Worm (Caenorhabditis elegans) whole organism, late embryonic: ENCODE data around the gene srh-229.
A peak's percentile ranks its signal among the peaks of the same experiment; 100 is the strongest.

Experiments used
- C38D4.7 ChIP-seq: fragments of 200-800 bp; sonication (Bioruptor generic); optimal IDR thresholded peaks from 2 replicates; lab custom pipeline; 2018; ENCODE audit warnings: mild to moderate bottlenecking, missing genetic modification characterization, moderate library complexity, missing compliant biosample characterization
- K02D7.2 ChIP-seq: sonication (generic microtip); optimal IDR thresholded peaks from 2 replicates; lab custom pipeline; 2017; ENCODE audit warnings: mild to moderate bottlenecking, missing genetic modification characterization, missing compliant biosample characterization
- K09A11.1 ChIP-seq: sonication (generic microtip); optimal IDR thresholded peaks from 2 replicates; lab custom pipeline; 2017; ENCODE audit warnings: antibody characterized with exemption, mild to moderate bottlenecking, missing genetic modification characterization, missing compliant biosample characterization; ENCODE audit not compliant: insufficient read depth
- Y22D7AL.16 ChIP-seq: sonication (generic microtip); optimal IDR thresholded peaks from 2 replicates; lab custom pipeline; 2016; ENCODE audit warnings: missing genetic modification characterization, missing compliant biosample characterization
- ahr-1 ChIP-seq: sonication (generic microtip); optimal IDR thresholded peaks from 2 replicates; lab custom pipeline; 2016; ENCODE audit warnings: missing genetic modification characterization, missing compliant biosample characterization
- ama-1 ChIP-seq: fragments of 150-350 bp; optimal IDR thresholded peaks from 2 replicates; lab custom pipeline; 2014
- ceh-22 ChIP-seq: sonication (generic microtip); optimal IDR thresholded peaks from 2 replicates; lab custom pipeline; 2017; ENCODE audit warnings: missing biosample characterization, missing genetic modification characterization
- ceh-34 ChIP-seq: sonication (generic microtip); optimal IDR thresholded peaks from 2 replicates; lab custom pipeline; 2016; ENCODE audit warnings: mild to moderate bottlenecking, missing genetic modification characterization, missing compliant biosample characterization
- ceh-45 ChIP-seq: fragments of 200-800 bp; sonication (Bioruptor generic); IDR thresholded peaks from 2 replicates; pipeline ENCODE4 v1.3.6; 2022; ENCODE audit warnings: missing genetic modification reagents, missing genetic modification characterization, missing compliant biosample characterization
- ceh-9 ChIP-seq: sonication (generic microtip); optimal IDR thresholded peaks from 2 replicates; lab custom pipeline; 2016; ENCODE audit warnings: mild to moderate bottlenecking, missing genetic modification characterization, inconsistent platforms, missing compliant biosample characterization
- che-1 ChIP-seq: sonication (generic microtip); optimal IDR thresholded peaks from 2 replicates; lab custom pipeline; 2016; ENCODE audit warnings: mild to moderate bottlenecking, missing genetic modification characterization, missing compliant biosample characterization
- elt-2 ChIP-seq: sonication (generic microtip); optimal IDR thresholded peaks from 2 replicates; lab custom pipeline; 2016; ENCODE audit warnings: missing genetic modification reagents, missing genetic modification characterization, missing compliant biosample characterization
- elt-4 ChIP-seq: sonication (generic microtip); optimal IDR thresholded peaks from 2 replicates; lab custom pipeline; 2016; ENCODE audit warnings: missing genetic modification characterization, missing compliant biosample characterization
- ets-4 ChIP-seq: sonication (generic microtip); optimal IDR thresholded peaks from 2 replicates; lab custom pipeline; 2016; ENCODE audit warnings: missing genetic modification characterization, missing compliant biosample characterization
- fax-1 ChIP-seq: sonication (generic microtip); optimal IDR thresholded peaks from 2 replicates; lab custom pipeline; 2016; ENCODE audit warnings: missing genotype, missing genetic modification characterization, missing compliant biosample characterization
- fkh-10 ChIP-seq: fragments of 150-350 bp; optimal IDR thresholded peaks from 2 replicates; lab custom pipeline; 2014; ENCODE audit warnings: missing biosample characterization, missing genetic modification reagents, missing genetic modification characterization
- gmeb-2 ChIP-seq: sonication (generic microtip); optimal IDR thresholded peaks from 2 replicates; lab custom pipeline; 2016; ENCODE audit warnings: missing genetic modification characterization, inconsistent platforms, missing compliant biosample characterization
- hlh-13 ChIP-seq: fragments of 200-800 bp; sonication (Bioruptor generic); optimal IDR thresholded peaks from 2 replicates; lab custom pipeline; 2018; ENCODE audit warnings: mild to moderate bottlenecking, missing genetic modification characterization, missing compliant biosample characterization
- hlh-15 ChIP-seq: sonication (generic microtip); optimal IDR thresholded peaks from 2 replicates; lab custom pipeline; 2016; ENCODE audit warnings: missing genetic modification characterization, missing compliant biosample characterization
- hlh-6 ChIP-seq: sonication (generic microtip); optimal IDR thresholded peaks from 2 replicates; lab custom pipeline; 2016; ENCODE audit warnings: missing genotype, missing genetic modification characterization, missing compliant biosample characterization
- lim-6 ChIP-seq: sonication (generic microtip); optimal IDR thresholded peaks from 2 replicates; lab custom pipeline; 2016; ENCODE audit warnings: missing genetic modification characterization, missing compliant biosample characterization
- lin-11 ChIP-seq: fragments of 200-800 bp; sonication (Bioruptor generic); optimal IDR thresholded peaks from 2 replicates; lab custom pipeline; 2018; ENCODE audit warnings: mild to moderate bottlenecking, missing genetic modification characterization, missing compliant biosample characterization
- mec-3 ChIP-seq: sonication (generic microtip); optimal IDR thresholded peaks from 2 replicates; lab custom pipeline; 2016; ENCODE audit warnings: borderline replicate concordance, missing genetic modification characterization, missing compliant biosample characterization
- nhr-11 ChIP-seq: fragments of 150-350 bp; optimal IDR thresholded peaks from 2 replicates; lab custom pipeline; 2014; ENCODE audit warnings: missing biosample characterization, missing genetic modification characterization
- npax-4 ChIP-seq: sonication (generic microtip); optimal IDR thresholded peaks from 2 replicates; lab custom pipeline; 2016; ENCODE audit warnings: missing genetic modification characterization, missing compliant biosample characterization
- odd-2 ChIP-seq: sonication (generic microtip); optimal IDR thresholded peaks from 2 replicates; lab custom pipeline; 2017; ENCODE audit warnings: antibody characterized with exemption, mild to moderate bottlenecking, missing genetic modification characterization, missing compliant biosample characterization
- pat-9 ChIP-seq: fragments of 200-800 bp; sonication (Bioruptor generic); optimal IDR thresholded peaks from 2 replicates; lab custom pipeline; 2018; ENCODE audit warnings: mild to moderate bottlenecking, missing genetic modification characterization, moderate library complexity, missing compliant biosample characterization
- pax-1 ChIP-seq: fragments of 150-350 bp; optimal IDR thresholded peaks from 2 replicates; lab custom pipeline; 2014; ENCODE audit warnings: missing biosample characterization, missing genetic modification characterization
- pqm-1 ChIP-seq: sonication (generic microtip); optimal IDR thresholded peaks from 2 replicates; lab custom pipeline; 2016; ENCODE audit warnings: missing genetic modification characterization, missing compliant biosample characterization
- ref-2 ChIP-seq: sonication (generic microtip); optimal IDR thresholded peaks from 2 replicates; lab custom pipeline; 2016; ENCODE audit warnings: missing genetic modification characterization, missing compliant biosample characterization
- rnt-1 ChIP-seq: sonication (generic microtip); optimal IDR thresholded peaks from 2 replicates; lab custom pipeline; 2016; ENCODE audit warnings: missing genetic modification characterization, missing compliant biosample characterization
- sox-2 ChIP-seq: fragments of 200-800 bp; sonication (Bioruptor generic); IDR thresholded peaks from 2 replicates; pipeline ENCODE4 v1.3.6; 2022; ENCODE audit warnings: missing genetic modification reagents, missing genetic modification characterization, missing compliant biosample characterization
- sox-4 ChIP-seq: sonication (generic microtip); optimal IDR thresholded peaks from 2 replicates; lab custom pipeline; 2017; ENCODE audit warnings: mild to moderate bottlenecking, missing genetic modification characterization, inconsistent platforms, missing compliant biosample characterization
- unc-3 ChIP-seq, 2 experiments: fragments of 200-800 bp in 1 of 2; sonication (Bioruptor generic) in 1 of 2; sonication (generic microtip) in 1 of 2; conservative IDR thresholded peaks in 1 of 2; optimal IDR thresholded peaks in 1 of 2; 2 replicates each; pipeline versions ENCODE4 v1.3.6 to Lab custom; 2016 to 2022; ENCODE audit warnings: missing compliant biosample characterization in 2 of 2, missing genetic modification characterization in 2 of 2, missing genetic modification reagents in 1 of 2
- unc-42 ChIP-seq: sonication (generic microtip); optimal IDR thresholded peaks from 2 replicates; lab custom pipeline; 2016; ENCODE audit warnings: missing genotype, missing genetic modification characterization, missing compliant biosample characterization
- unc-55 ChIP-seq: sonication (generic microtip); optimal IDR thresholded peaks from 2 replicates; lab custom pipeline; 2017; ENCODE audit warnings: missing biosample characterization, missing genetic modification reagents, missing genetic modification characterization
- zip-5 ChIP-seq: sonication (generic microtip); optimal IDR thresholded peaks from 2 replicates; lab custom pipeline; 2016; ENCODE audit warnings: missing genetic modification characterization, missing compliant biosample characterization

The srh-229 gene

DNA sequence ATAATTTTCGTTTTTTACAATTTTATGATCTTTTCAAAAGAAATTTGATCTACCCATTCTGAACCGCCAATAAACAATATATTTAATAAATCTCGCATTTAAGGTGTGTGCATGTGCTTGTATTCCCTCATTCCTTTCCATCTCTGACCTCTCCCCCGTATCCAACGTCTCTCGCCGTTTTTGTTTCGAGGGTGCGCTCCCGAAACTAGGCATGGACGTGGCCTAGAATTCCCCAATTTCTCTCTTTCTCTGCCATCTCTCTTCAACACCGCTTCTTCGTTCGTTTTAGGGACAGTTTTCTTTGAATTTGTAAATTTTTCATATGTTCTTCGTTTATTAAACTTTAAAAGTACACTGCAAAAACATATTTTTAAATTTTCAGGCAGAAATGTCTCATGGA lies 38.7 kb downstream of the srh-229 start, which contains the start of gene F25E5.1 (continued):
- TF ChIP-seq sox-4 (tag; lab: Kevin White, UChicago) (no peak), pax-1 (tag; lab: Kevin White, UChicago) (no peak), fkh-10 (GFP tag; lab: Kevin White, UChicago) (no peak), ets-4 (tag; lab: Kevin White, UChicago) (peak; percentile 78), rnt-1 (tag; lab: Kevin White, UChicago) (peak; percentile 80), Y22D7AL.16 (no peak), unc-42 (tag; lab: Kevin White, UChicago) (peak; percentile 61), ceh-22 (tag; lab: Kevin White, UChicago) (no peak), ahr-1 (tag; lab: Kevin White, UChicago) (no peak), ceh-45 (GFP tag; lab: Robert Waterston, UW) (no peak), ref-2 (tag; lab: Kevin White, UChicago) (peak; percentile 36), mec-3 (no peak), C38D4.7 (GFP tag; lab: Kevin White, UChicago) (no peak), hlh-6 (peak; percentile 5), hlh-15 (tag; lab: Kevin White, UChicago) (no peak), lim-6 (peak; percentile 46), ceh-9 (tag; lab: Kevin White, UChicago) (no peak), elt-2 (tag; lab: Kevin White, UChicago) (peak; percentile 30), npax-4 (tag; lab: Kevin White, UChicago) (no peak), fax-1 (tag; lab: Kevin White, UChicago) (peak; percentile 15), K09A11.1 (tag; lab: Kevin White, UChicago) (no peak), K02D7.2 (tag; lab: Kevin White, UChicago) (no peak), ama-1 (lab: Kevin White, UChicago) (no peak), ceh-34 (tag; lab: Kevin White, UChicago) (peak; percentile 67), gmeb-2 (tag; lab: Kevin White, UChicago) (peak; percentile 25)

DNA sequence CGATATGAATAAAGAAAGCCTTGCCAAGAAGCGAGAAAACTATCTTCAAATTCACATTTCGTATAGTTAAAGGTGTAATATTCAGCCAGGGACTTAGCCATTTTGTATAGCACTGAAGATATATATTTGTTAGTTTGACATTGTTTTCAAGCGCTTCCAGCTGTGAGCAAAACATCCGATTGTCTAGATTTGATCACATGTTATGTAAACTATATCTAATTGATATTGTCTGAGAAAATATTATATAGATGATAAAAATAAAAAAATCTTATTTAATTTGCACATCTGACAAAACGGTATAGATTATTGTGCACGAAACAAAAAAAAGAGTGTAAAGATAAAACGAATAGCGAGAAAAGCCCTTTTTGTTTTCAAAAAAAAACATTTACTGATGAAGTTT lies 39.5 kb downstream of the srh-229 start, which contains the start of gene srh-89:
Gene srh-89, minus strand, starts transcription at position 101 of the 400 bp plus-strand sequence.
- TF ChIP-seq zip-5 (tag; lab: Kevin White, UChicago) (no peak), ahr-1 (tag; lab: Kevin White, UChicago) (no peak), elt-2 (tag; lab: Kevin White, UChicago) (no peak), elt-4 (tag; lab: Kevin White, UChicago) (no peak), unc-3 (GFP tag; conservative IDR thresholded peaks at IDR 0.05; lab: Robert Waterston, UW) (no peak), unc-3 (tag; optimal IDR thresholded peaks at IDR 0.05; lab: Kevin White, UChicago) (no peak), hlh-13 (no peak), fax-1 (tag; lab: Kevin White, UChicago) (no peak)
- TF ChIP-seq, all 69 proteins: peak for 0

DNA sequence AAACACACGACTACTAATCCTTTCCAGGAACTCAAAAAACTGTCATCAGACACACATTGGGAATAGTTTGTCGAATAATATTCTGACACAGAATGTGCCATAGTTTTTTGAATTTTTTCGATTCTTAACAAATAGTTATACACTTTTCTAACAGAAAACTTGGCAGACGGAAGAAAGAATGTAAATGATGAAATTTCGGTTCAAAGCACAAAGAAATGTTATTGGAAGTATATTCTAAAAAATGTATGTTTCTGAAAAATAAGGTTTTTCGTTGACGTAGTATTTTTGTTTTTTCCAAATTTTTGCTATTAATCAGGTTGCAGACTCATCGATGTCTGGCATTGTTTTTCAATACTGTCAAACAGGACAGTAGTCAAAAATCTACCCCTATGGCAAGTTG lies 43.3 kb downstream of the srh-229 start, which contains the start of gene srh-92:
Gene srh-92, minus strand, starts transcription at position 101 of the 400 bp plus-strand sequence.
- TF ChIP-seq npax-4 (tag; lab: Kevin White, UChicago): no peak
- no peak for TF ChIP-seq sox-4 (tag; lab: Kevin White, UChicago)
- no peak for TF ChIP-seq sox-2 (GFP tag; lab: Robert Waterston, UW)
- TF ChIP-seq odd-2 (tag; lab: Kevin White, UChicago): no peak
- no peak for TF ChIP-seq fax-1 (tag; lab: Kevin White, UChicago)
- TF ChIP-seq pqm-1 (tag; lab: Kevin White, UChicago): no peak
- no peak for TF ChIP-seq che-1 (tag; lab: Kevin White, UChicago)
- no peak for TF ChIP-seq nhr-11 (tag; lab: Kevin White, UChicago)
- no peak for TF ChIP-seq pat-9 (tag; lab: Kevin White, UChicago)
- no peak for TF ChIP-seq gmeb-2 (tag; lab: Kevin White, UChicago)
- no peak for TF ChIP-seq lin-11 (tag; lab: Kevin White, UChicago)
- TF ChIP-seq unc-55 (GFP tag; lab: Kevin White, UChicago): no peak
- TF ChIP-seq K02D7.2 (tag; lab: Kevin White, UChicago): no peak
